Worm (Caenorhabditis elegans) whole organism, L4 larva: ENCODE data around the gene acs-4.

Experiments used
- D1046.2 ChIP-seq: fragments of 200-800 bp; sonication (Bioruptor generic); IDR thresholded peaks from 2 replicates; pipeline ENCODE4 v1.3.6; 2022; ENCODE audit warnings: missing genetic modification characterization, missing compliant biosample characterization
- F26F4.8 ChIP-seq: fragments of 200-800 bp; sonication (Bioruptor generic); conservative IDR thresholded peaks from 2 replicates; pipeline ENCODE4 v1.3.6; 2022; ENCODE audit warnings: missing genetic modification characterization, missing compliant biosample characterization
- F37D6.2 ChIP-seq: sonication (generic microtip); optimal IDR thresholded peaks from 2 replicates; lab custom pipeline; 2016; ENCODE audit warnings: mild to moderate bottlenecking, missing genetic modification characterization, missing compliant biosample characterization
- T26A8.4 ChIP-seq: fragments of 200-800 bp; sonication (Bioruptor generic); IDR thresholded peaks from 2 replicates; pipeline ENCODE4 v1.3.6; 2022; ENCODE audit warnings: missing genetic modification characterization, missing compliant biosample characterization
- Y105C5A.15 ChIP-seq: fragments of 200-800 bp; sonication (Bioruptor generic); IDR thresholded peaks from 2 replicates; pipeline ENCODE4 v1.3.6; 2022; ENCODE audit warnings: missing genetic modification characterization, missing compliant biosample characterization
- aha-1 ChIP-seq: fragments of 150-350 bp; peaks from one replicate; lab custom pipeline; 2014; ENCODE audit warnings: missing biosample characterization, missing genetic modification characterization
- aly-2 ChIP-seq: sonication (generic microtip); optimal IDR thresholded peaks from 2 replicates; lab custom pipeline; 2018; ENCODE audit warnings: missing biosample characterization, missing genetic modification characterization
- ceh-28 ChIP-seq: fragments of 150-350 bp; optimal IDR thresholded peaks from 2 replicates; lab custom pipeline; 2014; ENCODE audit warnings: missing biosample characterization, missing genetic modification reagents, missing genetic modification characterization
- ceh-44 ChIP-seq: fragments of 200-800 bp; sonication (Bioruptor generic); IDR thresholded peaks from 2 replicates; pipeline ENCODE4 v1.3.6; 2022; ENCODE audit warnings: missing genetic modification reagents, missing genetic modification characterization, missing compliant biosample characterization
- ctbp-1 ChIP-seq: fragments of 200-800 bp; sonication (Bioruptor generic); IDR thresholded peaks from 2 replicates; pipeline ENCODE4 v1.3.6; 2022; ENCODE audit warnings: missing genetic modification reagents, missing genetic modification characterization, missing compliant biosample characterization
- daf-12 ChIP-seq: fragments of 150-350 bp; optimal IDR thresholded peaks from 2 replicates; lab custom pipeline; 2014; ENCODE audit warnings: missing biosample characterization, missing genetic modification reagents, missing genetic modification characterization
- dmd-9 ChIP-seq: fragments of 200-800 bp; sonication (Bioruptor generic); IDR thresholded peaks from 2 replicates; pipeline ENCODE4 v1.3.6; 2022; ENCODE audit warnings: missing genetic modification reagents, missing genetic modification characterization, missing compliant biosample characterization
- dve-1 ChIP-seq: sonication (generic microtip); optimal IDR thresholded peaks from 2 replicates; lab custom pipeline; 2017; ENCODE audit warnings: antibody characterized with exemption, mild to moderate bottlenecking, missing genetic modification characterization, missing compliant biosample characterization; ENCODE audit not compliant: insufficient read depth
- egl-43 ChIP-seq: fragments of 200-800 bp; sonication (Bioruptor generic); IDR thresholded peaks from 2 replicates; pipeline ENCODE4 v1.3.6; 2022; ENCODE audit warnings: missing genetic modification reagents, missing genetic modification characterization, missing compliant biosample characterization
- fkh-10 ChIP-seq: fragments of 150-350 bp; optimal IDR thresholded peaks from 2 replicates; lab custom pipeline; 2014; ENCODE audit warnings: missing biosample characterization, missing genetic modification reagents, missing genetic modification characterization
- fos-1 ChIP-seq: fragments of 150-350 bp; optimal IDR thresholded peaks from 2 replicates; lab custom pipeline; 2014; ENCODE audit warnings: missing biosample characterization, missing genetic modification characterization
- gei-8 ChIP-seq: fragments of 200-800 bp; sonication (Bioruptor generic); optimal IDR thresholded peaks from 2 replicates; lab custom pipeline; 2018; ENCODE audit warnings: mild to moderate bottlenecking, missing genetic modification characterization, missing compliant biosample characterization
- hlh-11 ChIP-seq: fragments of 200-800 bp; sonication (Bioruptor generic); optimal IDR thresholded peaks from 2 replicates; lab custom pipeline; 2018; ENCODE audit warnings: mild to moderate bottlenecking, missing genetic modification characterization, missing compliant biosample characterization
- jun-1 ChIP-seq: fragments of 150-350 bp; optimal IDR thresholded peaks from 2 replicates; lab custom pipeline; 2014; ENCODE audit warnings: missing biosample characterization, missing genetic modification reagents, missing genetic modification characterization
- lim-7 ChIP-seq: fragments of 200-800 bp; sonication (Bioruptor generic); IDR thresholded peaks from 2 replicates; pipeline ENCODE4 v1.3.6; 2022; ENCODE audit warnings: missing genetic modification characterization, missing compliant biosample characterization
- lin-1 ChIP-seq: fragments of 200-800 bp; sonication (Bioruptor generic); IDR thresholded peaks from 2 replicates; pipeline ENCODE4 v1.3.6; 2022; ENCODE audit warnings: missing genetic modification reagents, missing genetic modification characterization, missing compliant biosample characterization
- lin-13 ChIP-seq: fragments of 150-350 bp; optimal IDR thresholded peaks from 2 replicates; lab custom pipeline; 2014; ENCODE audit warnings: missing biosample characterization, missing genetic modification reagents, missing genetic modification characterization
- lin-39 ChIP-seq: fragments of 150-350 bp; optimal IDR thresholded peaks from 2 replicates; lab custom pipeline; 2014; ENCODE audit warnings: missing biosample characterization, missing genetic modification reagents, missing genetic modification characterization
- madf-9 ChIP-seq: fragments of 200-800 bp; sonication (Bioruptor generic); conservative IDR thresholded peaks from 2 replicates; pipeline ENCODE4 v1.3.6; 2022; ENCODE audit warnings: missing genetic modification reagents, missing genetic modification characterization, missing compliant biosample characterization
- mdt-29 ChIP-seq: fragments of 200-800 bp; sonication (Bioruptor generic); IDR thresholded peaks from 2 replicates; pipeline ENCODE4 v1.3.6; 2022; ENCODE audit warnings: missing genetic modification reagents, missing genetic modification characterization, missing compliant biosample characterization
- mes-2 ChIP-seq: sonication (generic microtip); optimal IDR thresholded peaks from 2 replicates; lab custom pipeline; 2016; ENCODE audit warnings: missing genotype, mild to moderate bottlenecking, missing genetic modification characterization, missing compliant biosample characterization; ENCODE audit not compliant: poor library complexity, severe bottlenecking
- mxl-2 ChIP-seq: fragments of 200-800 bp; sonication (Bioruptor generic); conservative IDR thresholded peaks from 2 replicates; pipeline ENCODE4 v1.3.6; 2022; ENCODE audit warnings: missing genetic modification reagents, missing genetic modification characterization, missing compliant biosample characterization
- mxl-3 ChIP-seq: fragments of 200-800 bp; sonication (Bioruptor generic); optimal IDR thresholded peaks from 2 replicates; lab custom pipeline; 2018; ENCODE audit warnings: mild to moderate bottlenecking, missing genetic modification characterization, missing compliant biosample characterization
- nhr-10 ChIP-seq: fragments of 150-350 bp; optimal IDR thresholded peaks from 2 replicates; lab custom pipeline; 2014; ENCODE audit warnings: missing biosample characterization, missing genetic modification characterization
- nhr-102 ChIP-seq: sonication (generic microtip); optimal IDR thresholded peaks from 2 replicates; lab custom pipeline; 2016; ENCODE audit warnings: mild to moderate bottlenecking, missing genetic modification characterization, moderate library complexity, missing compliant biosample characterization
- nhr-11 ChIP-seq: fragments of 150-350 bp; optimal IDR thresholded peaks from 2 replicates; lab custom pipeline; 2014; ENCODE audit warnings: missing biosample characterization, missing genetic modification characterization
- nhr-28 ChIP-seq: fragments of 150-350 bp; optimal IDR thresholded peaks from 2 replicates; lab custom pipeline; 2014; ENCODE audit warnings: missing biosample characterization, missing genetic modification characterization
- nhr-48 ChIP-seq: sonication (generic microtip); optimal IDR thresholded peaks from 2 replicates; lab custom pipeline; 2016; ENCODE audit warnings: mild to moderate bottlenecking, missing genetic modification characterization, missing compliant biosample characterization
- nhr-76 ChIP-seq: fragments of 150-350 bp; optimal IDR thresholded peaks from 2 replicates; lab custom pipeline; 2014; ENCODE audit warnings: missing biosample characterization, missing genetic modification characterization
- nhr-77 ChIP-seq: fragments of 150-350 bp; optimal IDR thresholded peaks from 2 replicates; lab custom pipeline; 2014; ENCODE audit warnings: missing biosample characterization, missing genetic modification characterization
- php-3 ChIP-seq: fragments of 200-800 bp; sonication (Bioruptor generic); IDR thresholded peaks from 2 replicates; pipeline ENCODE4 v1.3.6; 2022; ENCODE audit warnings: missing genetic modification reagents, missing genetic modification characterization, missing compliant biosample characterization
- pqm-1 ChIP-seq: sonication (generic microtip); optimal IDR thresholded peaks from 2 replicates; lab custom pipeline; 2017; ENCODE audit warnings: missing biosample characterization, missing genetic modification characterization
- skn-1 ChIP-seq: fragments of 150-350 bp; optimal IDR thresholded peaks from 2 replicates; lab custom pipeline; 2014; ENCODE audit warnings: missing biosample characterization, missing genetic modification characterization
- spr-1 ChIP-seq: sonication (generic microtip); optimal IDR thresholded peaks from 2 replicates; lab custom pipeline; 2016; ENCODE audit warnings: mild to moderate bottlenecking, missing genetic modification characterization, missing compliant biosample characterization
- spr-3 ChIP-seq: fragments of 200-800 bp; sonication (Bioruptor generic); optimal IDR thresholded peaks from 2 replicates; lab custom pipeline; 2018; ENCODE audit warnings: mild to moderate bottlenecking, missing genetic modification characterization, missing compliant biosample characterization
- tra-1 ChIP-seq: fragments of 200-800 bp; sonication (Bioruptor generic); IDR thresholded peaks from 2 replicates; pipeline ENCODE4 v1.3.6; 2022; ENCODE audit warnings: missing genetic modification reagents, missing genetic modification characterization, missing compliant biosample characterization
- unc-62 ChIP-seq, 3 experiments: fragments of 150-350 bp in 1 of 3; sonication (generic microtip); optimal IDR thresholded peaks in 2 of 3; peaks in 1 of 3; 1 replicate in 1 of 3; 2 replicates in 2 of 3; lab custom pipeline; 2014 to 2017; ENCODE audit warnings: missing biosample characterization in 3 of 3, missing genetic modification characterization in 3 of 3, missing genetic modification reagents in 3 of 3, missing genotype in 1 of 3
- vab-7 ChIP-seq: fragments of 200-800 bp; sonication (Bioruptor generic); IDR thresholded peaks from 2 replicates; pipeline ENCODE4 v1.3.6; 2022; ENCODE audit warnings: missing genetic modification reagents, missing genetic modification characterization, missing compliant biosample characterization
- zfp-3 ChIP-seq: fragments of 200-800 bp; sonication (Bioruptor generic); conservative IDR thresholded peaks from 2 replicates; pipeline ENCODE4 v1.3.6; 2022; ENCODE audit warnings: missing genetic modification reagents, missing genetic modification characterization, missing compliant biosample characterization
- zip-11 ChIP-seq: fragments of 200-800 bp; sonication (Bioruptor generic); IDR thresholded peaks from 2 replicates; pipeline ENCODE4 v1.3.6; 2022; ENCODE audit warnings: missing genetic modification characterization, missing compliant biosample characterization
- ztf-11 ChIP-seq: fragments of 150-350 bp; optimal IDR thresholded peaks from 2 replicates; lab custom pipeline; 2014; ENCODE audit warnings: missing biosample characterization, missing genetic modification characterization
- ztf-7 ChIP-seq: fragments of 150-350 bp; optimal IDR thresholded peaks from 2 replicates; lab custom pipeline; 2014; ENCODE audit warnings: missing biosample characterization, missing genetic modification characterization

The acs-4 gene

DNA sequence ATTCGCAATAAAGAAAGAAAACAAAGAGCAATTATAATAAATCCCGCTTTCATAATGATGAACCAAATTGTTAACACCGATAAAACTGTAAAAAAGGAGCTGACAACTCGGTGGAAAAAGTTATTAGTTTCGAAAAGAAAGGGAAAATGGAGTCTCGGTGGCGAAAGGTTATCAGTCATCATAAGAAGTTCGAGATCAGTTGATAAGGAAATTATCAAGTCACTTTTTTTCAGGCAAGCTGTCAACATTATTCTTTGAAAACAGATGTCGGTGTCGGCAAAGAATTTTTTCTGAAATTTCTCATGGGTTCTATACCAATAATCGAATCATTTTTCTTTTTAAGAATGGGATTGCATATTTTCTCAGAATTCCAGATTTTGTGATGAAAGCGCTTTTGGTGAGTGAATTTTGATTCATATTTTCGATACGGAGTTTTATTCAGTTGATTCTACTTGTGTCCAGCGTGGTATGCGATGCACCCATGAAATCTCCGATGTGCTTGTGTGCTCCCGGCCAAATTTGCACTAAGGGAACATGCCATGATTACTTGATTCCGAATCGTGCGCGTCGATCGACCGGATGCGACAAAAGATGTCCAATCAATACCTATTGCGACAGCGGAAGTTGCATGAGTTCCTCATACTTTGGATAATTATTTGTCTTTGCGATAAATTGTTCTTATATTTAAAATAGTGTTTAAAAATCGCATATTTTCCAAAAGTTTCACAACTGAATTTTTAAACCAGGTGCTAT lies 20.8 kb downstream of the acs-4 start, which contains the start of the genes F37C12.21 and F37C12.10 (continued):
- TF ChIP-seq ctbp-1 (GFP tag; lab: Robert Waterston, UW) (no peak), php-3 (no peak), egl-43 (GFP tag; lab: Robert Waterston, UW) (no peak), ztf-11 (tag; lab: Kevin White, UChicago) (no peak), nhr-102 (tag; lab: Kevin White, UChicago) (peak; percentile 7), nhr-76 (tag; lab: Kevin White, UChicago) (no peak), dve-1 (peak; percentile 50), zfp-3 (no peak), zip-11 (no peak), mxl-2 (GFP tag; lab: Robert Waterston, UW) (no peak), lin-13 (GFP tag; lab: Kevin White, UChicago) (no peak), nhr-11 (tag; lab: Kevin White, UChicago) (no peak), tra-1 (GFP tag; lab: Robert Waterston, UW) (no peak), ceh-28 (tag; lab: Kevin White, UChicago) (no peak), mes-2 (tag; lab: Kevin White, UChicago) (peak; percentile 42), jun-1 (tag; lab: Kevin White, UChicago) (no peak), T26A8.4 (no peak), ceh-44 (no peak), lin-39 (no peak), unc-62 (GFP tag; optimal IDR thresholded peaks at IDR 0.05 in 1 of 2; lab: Kevin White, UChicago) (no peak), unc-62 (tag; optimal IDR thresholded peaks at IDR 0.05; lab: Kevin White, UChicago) (no peak), hlh-11 (tag; lab: Kevin White, UChicago) (peak; percentile 67), mxl-3 (GFP tag; lab: Kevin White, UChicago) (no peak), spr-1 (tag; lab: Kevin White, UChicago) (no peak), fos-1 (tag; lab: Kevin White, UChicago) (no peak), pqm-1 (tag; lab: Kevin White, UChicago) (peak; percentile 43), fkh-10 (GFP tag; lab: Kevin White, UChicago) (no peak), nhr-77 (tag; lab: Kevin White, UChicago) (peak; percentile 27)

DNA sequence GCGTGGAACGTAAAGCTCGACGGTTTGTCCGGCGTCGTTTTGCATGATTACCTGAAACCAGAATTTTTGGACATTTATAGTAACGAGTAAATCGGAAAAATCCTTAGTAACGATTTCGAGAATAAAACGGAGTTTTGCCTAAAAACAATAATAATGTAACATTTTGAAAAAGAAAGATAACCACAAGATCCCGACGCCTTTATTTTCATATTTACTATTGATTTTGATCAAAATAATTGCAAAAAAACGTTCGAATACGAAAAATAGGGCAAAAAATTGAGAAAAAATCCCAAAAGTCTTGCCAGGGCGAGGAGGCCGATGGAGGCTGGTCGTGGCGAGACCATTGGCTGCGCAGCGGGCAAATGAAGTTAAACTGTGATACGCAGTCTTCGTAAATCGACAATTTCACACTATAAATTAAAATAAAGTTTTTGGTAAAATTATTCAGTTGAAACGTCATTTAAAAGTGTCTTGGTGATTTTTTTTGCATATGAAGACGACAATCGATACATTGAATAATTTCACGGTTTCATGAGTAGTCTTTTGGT lies 22.0 kb downstream of the acs-4 start, which contains the start of gene rps-21:
TSS of gene rps-21 (minus strand) at position 51 of the 548 bp plus-strand sequence.
- TF ChIP-seq mxl-2 (GFP tag; lab: Robert Waterston, UW) = no peak
- no peak for TF ChIP-seq dmd-9 (GFP tag; lab: Robert Waterston, UW)
- no peak for TF ChIP-seq zip-11
- peak in 1 of 2 experiments; percentile 77 for TF ChIP-seq unc-62 (GFP tag; optimal IDR thresholded peaks at IDR 0.05 in 1 of 2; lab: Kevin White, UChicago)
- no peak for TF ChIP-seq unc-62 (tag; optimal IDR thresholded peaks at IDR 0.05; lab: Kevin White, UChicago)
- no peak for TF ChIP-seq jun-1 (tag; lab: Kevin White, UChicago)
- TF ChIP-seq spr-3 (GFP tag; lab: Kevin White, UChicago) = no peak
- no peak for TF ChIP-seq lin-1 (GFP tag; lab: Robert Waterston, UW)
- TF ChIP-seq lim-7 (GFP tag; lab: Robert Waterston, UW) = no peak
- TF ChIP-seq zfp-3 = no peak
- TF ChIP-seq nhr-76 (tag; lab: Kevin White, UChicago) = no peak
- no peak for TF ChIP-seq vab-7 (GFP tag; lab: Robert Waterston, UW)
- TF ChIP-seq nhr-77 (tag; lab: Kevin White, UChicago) = peak; percentile 64
- no peak for TF ChIP-seq aly-2
- TF ChIP-seq skn-1 (tag; lab: Kevin White, UChicago) = no peak
- no peak for TF ChIP-seq mxl-3 (GFP tag; lab: Kevin White, UChicago)
- no peak for TF ChIP-seq madf-9 (GFP tag; lab: Robert Waterston, UW)
- TF ChIP-seq Y105C5A.15 (GFP tag; lab: Robert Waterston, UW) = no peak
- TF ChIP-seq D1046.2 (GFP tag; lab: Robert Waterston, UW) = no peak
- TF ChIP-seq tra-1 (GFP tag; lab: Robert Waterston, UW) = 0 out of 2 replicates have a peak, but pooled peaks have one; percentile 30
- no peak for TF ChIP-seq daf-12 (tag; lab: Kevin White, UChicago)
- TF ChIP-seq F37D6.2 (tag; lab: Kevin White, UChicago) = peak; percentile 39
- TF ChIP-seq spr-1 (tag; lab: Kevin White, UChicago) = no peak
- TF ChIP-seq aha-1 (tag; lab: Kevin White, UChicago) = no peak
- TF ChIP-seq ceh-28 (tag; lab: Kevin White, UChicago) = no peak
- no peak for TF ChIP-seq nhr-10 (tag; lab: Kevin White, UChicago)
- no peak for TF ChIP-seq ctbp-1 (GFP tag; lab: Robert Waterston, UW)
- TF ChIP-seq nhr-48 = peak; percentile 11
- TF ChIP-seq mdt-29 (GFP tag; lab: Robert Waterston, UW) = no peak
- no peak for TF ChIP-seq ztf-7 (tag; lab: Kevin White, UChicago)
- TF ChIP-seq gei-8 (GFP tag; lab: Kevin White, UChicago) = no peak
- TF ChIP-seq nhr-28 (tag; lab: Kevin White, UChicago) = peak; percentile 72
- TF ChIP-seq F26F4.8 (GFP tag; lab: Robert Waterston, UW) = no peak
- TF ChIP-seq nhr-102 (tag; lab: Kevin White, UChicago) = peak; percentile 15
